Worm (Caenorhabditis elegans) whole organism, mixed stage, embryonic: ENCODE results near the gene grl-23.

Experiments
- elt-3 ChIP-seq: fragments of 150-350 bp; optimal IDR thresholded peaks from 2 replicates; lab custom pipeline; 2014; ENCODE audit warnings: missing biosample characterization, missing genetic modification characterization
- mab-5 ChIP-seq: fragments of 150-350 bp; optimal IDR thresholded peaks from 2 replicates; lab custom pipeline; 2014; ENCODE audit warnings: missing biosample characterization, missing genetic modification characterization
- nhr-28 ChIP-seq: fragments of 150-350 bp; optimal IDR thresholded peaks from 2 replicates; lab custom pipeline; 2014; ENCODE audit warnings: missing biosample characterization, missing genetic modification characterization
- pha-4 ChIP-seq: fragments of 150-350 bp; optimal IDR thresholded peaks from 2 replicates; lab custom pipeline; 2018; ENCODE audit warnings: missing biosample characterization, missing genetic modification reagents, missing genetic modification characterization

DNA sequence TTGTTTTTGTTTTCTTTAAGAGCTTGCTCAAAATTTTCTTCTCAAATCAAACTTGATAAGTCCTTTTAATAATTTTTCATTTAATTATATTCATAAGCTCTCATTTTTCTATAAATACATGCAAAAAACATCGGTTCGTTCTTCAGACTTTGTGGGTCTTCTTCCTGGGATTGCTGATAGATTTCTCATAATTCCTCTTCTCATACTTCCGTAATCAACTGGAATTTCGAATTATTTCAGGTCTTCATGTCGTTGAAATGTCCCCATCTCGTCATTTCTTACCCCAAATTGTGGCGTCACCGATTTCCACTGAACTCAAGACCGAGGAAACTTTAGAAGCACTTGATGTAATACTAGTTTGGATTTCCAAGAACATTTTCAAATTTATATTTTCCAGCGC is 11.8 kb downstream of the grl-23 start:
- no peak for TF ChIP-seq mab-5 (tag; lab: Kevin White, UChicago)
- no peak for TF ChIP-seq pha-4 (tag; lab: Kevin White, UChicago)
- TF ChIP-seq elt-3 (tag; lab: Kevin White, UChicago): no peak
- no peak for TF ChIP-seq nhr-28 (tag; lab: Kevin White, UChicago)
